Worm (Caenorhabditis elegans) whole organism, L3 larva: Measurements from ENCODE around the gene T19C4.1.
"Not testable (repeated sequence)": the region's sequence is repeated elsewhere in the genome, so short reads cannot be mapped to it uniquely, and the experiment has no call there.

Source experiments
- ZK546.5 ChIP-seq: sonication (generic microtip); optimal IDR thresholded peaks from 2 replicates; lab custom pipeline; 2017; ENCODE audit warnings: missing biosample characterization, missing genetic modification characterization
- ama-1 ChIP-seq: fragments of 150-350 bp; optimal IDR thresholded peaks from 2 replicates; lab custom pipeline; 2018
- ceh-16 ChIP-seq: sonication (generic microtip); optimal IDR thresholded peaks from 2 replicates; lab custom pipeline; 2017; ENCODE audit warnings: missing biosample characterization, missing genetic modification characterization
- ceh-28 ChIP-seq: fragments of 150-350 bp; optimal IDR thresholded peaks from 2 replicates; lab custom pipeline; 2014; ENCODE audit warnings: missing biosample characterization, missing genetic modification reagents, missing genetic modification characterization
- daf-12 ChIP-seq: fragments of 150-350 bp; optimal IDR thresholded peaks from 2 replicates; lab custom pipeline; 2014; ENCODE audit warnings: missing biosample characterization, missing genetic modification reagents, missing genetic modification characterization
- egl-27 ChIP-seq: sonication (generic microtip); optimal IDR thresholded peaks from 4 replicates; lab custom pipeline; 2017; ENCODE audit warnings: missing biosample characterization, missing genetic modification reagents, missing genetic modification characterization
- egl-5 ChIP-seq: fragments of 150-350 bp; optimal IDR thresholded peaks from 2 replicates; lab custom pipeline; 2017; ENCODE audit warnings: missing biosample characterization, missing genetic modification reagents, missing genetic modification characterization, inconsistent platforms
- elt-1 ChIP-seq: fragments of 150-350 bp; optimal IDR thresholded peaks from 2 replicates; lab custom pipeline; 2014; ENCODE audit warnings: missing biosample characterization, missing genetic modification characterization
- elt-2 ChIP-seq: sonication (generic microtip); optimal IDR thresholded peaks from 2 replicates; lab custom pipeline; 2016; ENCODE audit warnings: missing genetic modification reagents, mild to moderate bottlenecking, missing genetic modification characterization, missing compliant biosample characterization
- fos-1 ChIP-seq: fragments of 150-350 bp; optimal IDR thresholded peaks from 2 replicates; lab custom pipeline; 2014; ENCODE audit warnings: missing biosample characterization, missing genetic modification characterization
- hmg-11 ChIP-seq: sonication (generic microtip); optimal IDR thresholded peaks from 2 replicates; lab custom pipeline; 2016; ENCODE audit warnings: missing genetic modification characterization, missing compliant biosample characterization
- jun-1 ChIP-seq: fragments of 150-350 bp; optimal IDR thresholded peaks from 2 replicates; lab custom pipeline; 2014; ENCODE audit warnings: missing biosample characterization, missing genetic modification reagents, missing genetic modification characterization
- lin-15B ChIP-seq: fragments of 150-350 bp; optimal IDR thresholded peaks from 2 replicates; lab custom pipeline; 2014; ENCODE audit warnings: missing biosample characterization, missing genetic modification characterization
- lin-39 ChIP-seq: fragments of 150-350 bp; optimal IDR thresholded peaks from 2 replicates; lab custom pipeline; 2018; ENCODE audit warnings: missing biosample characterization, missing genetic modification reagents, missing genetic modification characterization
- lsy-12 ChIP-seq: sonication (generic microtip); optimal IDR thresholded peaks from 2 replicates; lab custom pipeline; 2016; ENCODE audit warnings: mild to moderate bottlenecking, missing genetic modification characterization, missing compliant biosample characterization
- nfya-1 ChIP-seq: sonication (generic microtip); optimal IDR thresholded peaks from 2 replicates; lab custom pipeline; 2017; ENCODE audit warnings: missing genetic modification characterization, mild to moderate bottlenecking, missing compliant biosample characterization, antibody characterized with exemption, moderate library complexity; ENCODE audit not compliant: insufficient read depth
- nhr-11 ChIP-seq: fragments of 150-350 bp; optimal IDR thresholded peaks from 2 replicates; lab custom pipeline; 2014; ENCODE audit warnings: missing biosample characterization, missing genetic modification characterization
- nhr-23 ChIP-seq: fragments of 150-350 bp; optimal IDR thresholded peaks from 2 replicates; lab custom pipeline; 2014; ENCODE audit warnings: missing biosample characterization, missing genetic modification reagents, missing genetic modification characterization
- nhr-237 ChIP-seq: fragments of 150-350 bp; optimal IDR thresholded peaks from 2 replicates; lab custom pipeline; 2014; ENCODE audit warnings: missing biosample characterization, missing genetic modification characterization
- nhr-25 ChIP-seq: sonication (generic microtip); optimal IDR thresholded peaks from 2 replicates; lab custom pipeline; 2017; ENCODE audit warnings: missing biosample characterization, missing genetic modification characterization
- nhr-43 ChIP-seq: sonication (generic microtip); optimal IDR thresholded peaks from 2 replicates; lab custom pipeline; 2016; ENCODE audit warnings: mild to moderate bottlenecking, missing genetic modification characterization, missing compliant biosample characterization; ENCODE audit not compliant: poor library complexity, severe bottlenecking
- nhr-77 ChIP-seq: fragments of 150-350 bp; optimal IDR thresholded peaks from 2 replicates; lab custom pipeline; 2014; ENCODE audit warnings: missing biosample characterization, missing genetic modification characterization
- pha-4 ChIP-seq: fragments of 150-350 bp; optimal IDR thresholded peaks from 2 replicates; lab custom pipeline; 2014; ENCODE audit warnings: missing biosample characterization, missing genetic modification reagents, missing genetic modification characterization
- pqm-1 ChIP-seq: fragments of 150-350 bp; optimal IDR thresholded peaks from 2 replicates; lab custom pipeline; 2017; ENCODE audit warnings: missing biosample characterization, missing genetic modification characterization, inconsistent platforms
- sea-2 ChIP-seq: fragments of 150-350 bp; sonication (generic microtip); optimal IDR thresholded peaks from 4 replicates; lab custom pipeline; 2014; ENCODE audit warnings: missing biosample characterization, missing genetic modification reagents, missing genetic modification characterization
- skn-1 ChIP-seq: fragments of 150-350 bp; optimal IDR thresholded peaks from 2 replicates; lab custom pipeline; 2014; ENCODE audit warnings: missing biosample characterization, missing genetic modification characterization
- snpc-4 ChIP-seq: fragments of 150-350 bp; optimal IDR thresholded peaks from 2 replicates; lab custom pipeline; 2014; ENCODE audit warnings: missing biosample characterization, missing genetic modification characterization
- tbx-2 ChIP-seq: sonication (generic microtip); optimal IDR thresholded peaks from 2 replicates; lab custom pipeline; 2016; ENCODE audit warnings: mild to moderate bottlenecking, missing genetic modification characterization, missing compliant biosample characterization
- unc-62 ChIP-seq: fragments of 150-350 bp; sonication (generic microtip); optimal IDR thresholded peaks from 4 replicates; lab custom pipeline; 2014; ENCODE audit warnings: missing biosample characterization, missing genetic modification reagents, missing genetic modification characterization
- zag-1 ChIP-seq: fragments of 150-350 bp; optimal IDR thresholded peaks from 2 replicates; lab custom pipeline; 2014; ENCODE audit warnings: missing biosample characterization, missing genetic modification characterization
- ztf-4 ChIP-seq: fragments of 150-350 bp; optimal IDR thresholded peaks from 2 replicates; lab custom pipeline; 2014; ENCODE audit warnings: missing biosample characterization, missing genetic modification characterization

Gene T19C4.1

DNA sequence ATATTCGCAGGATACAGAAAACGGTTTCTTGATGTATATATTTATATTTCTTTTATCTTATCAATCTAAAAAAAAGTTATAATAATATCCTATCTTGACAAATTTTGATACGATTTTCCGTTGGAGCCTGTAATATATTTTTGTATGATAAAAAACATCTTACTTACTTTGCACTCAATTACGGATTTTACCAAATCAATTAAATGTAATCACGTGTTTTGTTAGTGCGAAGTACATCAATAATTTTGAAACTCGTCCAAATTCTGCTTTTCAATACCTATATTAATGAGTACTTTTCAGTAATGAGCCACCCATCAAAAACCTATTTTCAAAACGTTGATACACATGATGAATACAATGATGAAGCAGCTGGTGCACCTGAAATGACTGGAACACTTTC lies at the start of gene T19C4.1:
T19C4.1 (plus strand) TSS at position 301 of the 400 bp plus-strand sequence.
- TF ChIP-seq ZK546.5 (tag; lab: Kevin White, UChicago): no peak

DNA sequence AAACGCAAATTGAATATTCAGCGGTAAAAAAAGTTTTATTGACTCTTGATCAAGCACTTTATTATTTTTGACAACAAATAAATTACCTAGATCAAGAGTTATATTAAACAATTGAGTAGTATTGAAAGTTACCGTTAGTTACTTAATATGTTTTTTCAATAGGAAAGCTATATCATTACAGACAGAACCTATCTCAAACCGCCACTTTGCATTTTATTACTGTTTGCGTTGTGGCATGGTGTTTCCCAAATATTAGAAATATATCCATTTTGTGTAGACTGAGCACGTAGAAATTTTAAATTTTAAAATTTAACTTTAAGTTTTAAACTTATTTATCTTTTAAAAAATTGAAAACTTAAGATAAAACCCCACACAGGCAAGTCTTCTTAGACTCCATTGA lies 45.1 kb upstream of the T19C4.1 start:
- TF ChIP-seq ama-1 (lab: Kevin White, UChicago) (no peak), hmg-11 (tag; lab: Kevin White, UChicago) (no peak), nfya-1 (tag; lab: Kevin White, UChicago) (no peak), pqm-1 (tag; lab: Kevin White, UChicago) (no peak), unc-62 (no peak), ceh-16 (tag; lab: Kevin White, UChicago) (no peak), sea-2 (no peak)

DNA sequence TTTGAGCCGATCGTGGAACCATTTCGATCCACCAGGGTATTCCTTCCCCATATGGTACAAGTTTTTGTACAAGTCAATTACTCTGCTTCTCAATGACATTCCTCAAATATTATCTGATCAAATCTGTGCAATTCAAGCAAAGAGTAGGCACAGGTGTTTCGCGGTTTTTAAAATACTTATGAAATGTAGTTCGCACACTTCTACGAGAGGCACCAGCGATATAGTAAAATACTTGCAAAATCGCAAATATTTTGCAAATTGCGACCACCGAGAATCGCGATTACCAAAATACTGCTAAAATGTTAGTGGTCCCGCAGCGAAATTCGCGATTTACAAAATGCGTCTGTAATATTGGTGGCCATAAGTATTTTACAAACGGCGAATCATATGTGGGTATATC lies 39.9 kb upstream of the T19C4.1 start, which contains the start of gene Y42A5A.5:
Y42A5A.5 (minus strand) TSS at position 101 of the 400 bp plus-strand sequence.
- not testable (repeated sequence) for TF ChIP-seq egl-5 (tag; lab: Kevin White, UChicago); snpc-4; hmg-11 (tag; lab: Kevin White, UChicago)

DNA sequence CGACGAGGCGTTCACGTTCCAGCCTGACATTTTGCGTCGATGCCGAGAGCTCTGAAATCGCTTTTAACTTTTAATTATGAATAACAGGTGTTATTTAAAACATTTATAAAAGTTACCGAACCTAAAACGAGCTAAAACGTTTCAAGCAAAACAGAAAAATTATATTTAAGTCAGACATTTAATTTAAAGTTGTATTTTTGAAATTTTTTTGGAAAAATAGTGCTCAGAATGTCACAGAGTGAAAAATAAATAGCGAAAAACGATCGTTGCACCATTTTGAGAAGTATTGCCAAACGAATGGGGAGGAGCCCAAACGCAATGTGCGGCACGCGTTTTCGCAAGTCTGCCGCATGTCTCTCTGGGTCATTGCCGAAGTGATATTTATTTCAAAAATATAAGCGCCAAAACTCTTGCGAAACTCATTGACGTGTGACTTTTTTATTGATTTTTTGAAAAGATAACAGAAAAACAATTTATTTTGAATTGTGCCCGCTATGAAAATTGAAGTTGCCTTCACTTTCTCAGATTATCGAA lies 36.4 kb upstream of the T19C4.1 start, which contains the start of gene erfa-3:
erfa-3 (minus strand) TSS at position 51 of the 534 bp plus-strand sequence.
- TF ChIP-seq skn-1 (tag; lab: Kevin White, UChicago): peak; percentile 38
- no peak for TF ChIP-seq ZK546.5 (tag; lab: Kevin White, UChicago)
- TF ChIP-seq lin-39 (tag; lab: Kevin White, UChicago): peak; percentile 57
- TF ChIP-seq lsy-12 (tag; lab: Kevin White, UChicago): peak; percentile 12
- peak; percentile 56 for TF ChIP-seq nfya-1 (tag; lab: Kevin White, UChicago)
- peak; percentile 32 for TF ChIP-seq tbx-2 (tag; lab: Kevin White, UChicago)
- TF ChIP-seq jun-1 (tag; lab: Kevin White, UChicago): peak; percentile 19
- no peak for TF ChIP-seq nhr-237 (tag; lab: Kevin White, UChicago)
- TF ChIP-seq pqm-1 (tag; lab: Kevin White, UChicago): peak; percentile 12
- peak; percentile 63 for TF ChIP-seq ceh-28 (tag; lab: Kevin White, UChicago)
- peak; percentile 91 for TF ChIP-seq hmg-11 (tag; lab: Kevin White, UChicago)
- no peak for TF ChIP-seq fos-1
- TF ChIP-seq elt-1: no peak
- TF ChIP-seq ceh-16 (tag; lab: Kevin White, UChicago): no peak
- TF ChIP-seq nhr-43 (tag; lab: Kevin White, UChicago): peak; percentile 76
- TF ChIP-seq egl-5 (tag; lab: Kevin White, UChicago): peak; percentile 68
- TF ChIP-seq nhr-77 (tag; lab: Kevin White, UChicago): no peak
- peak; percentile 51 for TF ChIP-seq nhr-23 (tag; lab: Kevin White, UChicago)
- no peak for TF ChIP-seq zag-1 (tag; lab: Kevin White, UChicago)
- TF ChIP-seq lin-15B (tag; lab: Kevin White, UChicago): peak; percentile 36
- TF ChIP-seq elt-2: peak; percentile 50
- peak; percentile 76 for TF ChIP-seq pha-4
- TF ChIP-seq snpc-4: peak; percentile 69
- TF ChIP-seq ztf-4 (tag; lab: Kevin White, UChicago): no peak
- TF ChIP-seq nhr-25 (tag; lab: Kevin White, UChicago): peak; percentile 55
- TF ChIP-seq, all 47 proteins: peak for 17

DNA sequence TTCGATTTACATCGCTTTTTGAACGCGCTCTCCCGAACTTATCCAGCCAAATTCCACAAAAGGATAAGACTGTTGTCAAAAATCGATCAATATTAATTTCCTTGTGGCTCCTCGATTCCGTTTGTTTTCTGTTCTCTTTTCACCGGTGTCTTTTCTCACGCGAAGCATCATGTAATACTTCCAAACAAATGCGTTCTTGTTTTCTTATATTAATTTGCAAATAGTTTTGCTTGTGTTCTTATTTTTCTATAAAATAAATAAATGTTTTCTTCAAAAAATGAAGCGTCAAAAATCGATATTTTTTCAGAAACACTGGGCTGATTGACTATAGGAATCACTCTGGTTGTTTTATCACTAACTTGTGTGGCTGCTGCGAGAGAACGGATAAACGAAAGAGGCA lies 35.9 kb upstream of the T19C4.1 start, which contains the start of gene math-33:
math-33 (plus strand) TSS at position 301 of the 400 bp plus-strand sequence.
- TF ChIP-seq egl-27 (tag; lab: Kevin White, UChicago) (no peak), elt-2 (no peak), nhr-11 (no peak), daf-12 (no peak), nhr-237 (tag; lab: Kevin White, UChicago) (no peak)
